Worm (Caenorhabditis elegans): ENCODE data around the gene nep-13.

Gene nep-13

ce11 chrII:3322257-3322656 lies 39.8 kb downstream of the nep-13 start, which contains the start of gene Y46D2A.1:
Y46D2A.1 (plus strand) TSS chrII:3322557.
- TF ChIP-seq nhr-237 (tag; optimal IDR thresholded peaks at IDR 0.05) (no peak), sma-9 (GFP tag; optimal IDR thresholded peaks at IDR 0.05) (no peak), sma-9 (tag; optimal IDR thresholded peaks at IDR 0.05) (no peak), ceh-16 (tag; optimal IDR thresholded peaks at IDR 0.05) (no peak), R02D3.7 (tag; optimal IDR thresholded peaks at IDR 0.05) (no peak), crh-2 (tag; optimal IDR thresholded peaks at IDR 0.05) (no peak), sem-4 (tag; optimal IDR thresholded peaks at IDR 0.05) (no peak), nhr-11 (tag; optimal IDR thresholded peaks at IDR 0.05) (no peak), nhr-21 (tag; optimal IDR thresholded peaks at IDR 0.05) (no peak), nhr-12 (tag; optimal IDR thresholded peaks at IDR 0.05) (no peak), unc-62 (GFP tag; optimal IDR thresholded peaks at IDR 0.05) (no peak), ztf-1 (GFP tag; conservative IDR thresholded peaks at IDR 0.05) (no peak), fos-1 (tag; optimal IDR thresholded peaks at IDR 0.05) (no peak), ceh-82 (tag; optimal IDR thresholded peaks at IDR 0.05) (no peak), blmp-1 (tag; optimal IDR thresholded peaks at IDR 0.05; ENCODE audit: insufficient read depth) (no peak), nhr-6 (tag; optimal IDR thresholded peaks at IDR 0.05) (no peak), Y55F3AM.14 (GFP tag; optimal IDR thresholded peaks at IDR 0.05) (no peak), dmd-4 (tag; optimal IDR thresholded peaks at IDR 0.05) (no peak), unc-39 (tag; optimal IDR thresholded peaks at IDR 0.05) (no peak), ztf-11 (tag; optimal IDR thresholded peaks at IDR 0.05) (no peak), sma-3 (GFP tag; optimal IDR thresholded peaks at IDR 0.05) (no peak)

- TF ChIP-seq crh-2 (tag; optimal IDR thresholded peaks at IDR 0.05) = no peak
- no peak for TF ChIP-seq alr-1 (tag; optimal IDR thresholded peaks at IDR 0.05)
- no peak for TF ChIP-seq mbf-1 (tag; optimal IDR thresholded peaks at IDR 0.05)
- TF ChIP-seq dmd-4 (tag; optimal IDR thresholded peaks at IDR 0.05) = no peak
- TF ChIP-seq ZK546.5 (tag; optimal IDR thresholded peaks at IDR 0.05) = no peak
- no peak for TF ChIP-seq snpc-4 (tag; optimal IDR thresholded peaks at IDR 0.05)
- TF ChIP-seq ztf-11 (tag; optimal IDR thresholded peaks at IDR 0.05) = no peak
- no peak for TF ChIP-seq nhr-6 (tag; optimal IDR thresholded peaks at IDR 0.05)
- TF ChIP-seq lin-13 (GFP tag; optimal IDR thresholded peaks at IDR 0.05) = no peak
- no peak for TF ChIP-seq ceh-82 (tag; optimal IDR thresholded peaks at IDR 0.05)
- TF ChIP-seq ama-1 (optimal IDR thresholded peaks at IDR 0.05) = no peak
- no peak for TF ChIP-seq mdl-1 (tag; optimal IDR thresholded peaks at IDR 0.05)
- TF ChIP-seq F13H6.1 (tag; optimal IDR thresholded peaks at IDR 0.05) = no peak
- no peak for TF ChIP-seq lin-39 (tag; optimal IDR thresholded peaks at IDR 0.05)
- TF ChIP-seq sem-4 (tag; optimal IDR thresholded peaks at IDR 0.05) = no peak
- TF ChIP-seq fos-1 (tag; optimal IDR thresholded peaks at IDR 0.05) = no peak
- TF ChIP-seq R02D3.7 (tag; optimal IDR thresholded peaks at IDR 0.05) = no peak
- no peak for TF ChIP-seq egl-27 (tag; optimal IDR thresholded peaks at IDR 0.05)
- TF ChIP-seq nhr-12 (tag; optimal IDR thresholded peaks at IDR 0.05) = no peak
Measured at ce11 chrII:3323179-3323578, 40.7 kb downstream of the nep-13 start, which contains the start of gene Y46D2A.2. Y46D2A.2 (minus strand) TSS chrII:3323279.

- TF ChIP-seq F13H6.1 (tag; optimal IDR thresholded peaks at IDR 0.05) (no peak), nhr-129 (tag; optimal IDR thresholded peaks at IDR 0.05) (no peak), mbf-1 (tag; optimal IDR thresholded peaks at IDR 0.05) (no peak), elt-3 (tag; optimal IDR thresholded peaks at IDR 0.05) (no peak), zag-1 (tag; optimal IDR thresholded peaks at IDR 0.05) (no peak), crh-2 (tag; optimal IDR thresholded peaks at IDR 0.05) (no peak), nhr-23 (tag; optimal IDR thresholded peaks at IDR 0.05) (no peak), lin-11 (tag; optimal IDR thresholded peaks at IDR 0.05) (no peak), nhr-10 (tag; optimal IDR thresholded peaks at IDR 0.05) (no peak), ZK546.5 (tag; optimal IDR thresholded peaks at IDR 0.05) (no peak), ztf-4 (tag; optimal IDR thresholded peaks at IDR 0.05) (no peak), nhr-12 (tag; optimal IDR thresholded peaks at IDR 0.05) (no peak), nhr-77 (tag; optimal IDR thresholded peaks at IDR 0.05) (no peak), ama-1 (optimal IDR thresholded peaks at IDR 0.05) (no peak), aly-2 (tag; optimal IDR thresholded peaks at IDR 0.05) (no peak), ztf-11 (tag; optimal IDR thresholded peaks at IDR 0.05) (no peak), snpc-4 (tag; optimal IDR thresholded peaks at IDR 0.05) (no peak), mdl-1 (tag; optimal IDR thresholded peaks at IDR 0.05) (no peak)
Measured at ce11 chrII:3327104-3327503, 44.7 kb downstream of the nep-13 start, which contains the start of gene Y46D2A.3. Y46D2A.3 (minus strand) TSS chrII:3327204.

Data from whole organism, L2 larva.